Fruit fly (Drosophila melanogaster) whole organism, embryonic: ENCODE results near the gene Rbp1-like.

Experiments used
- Bgb ChIP-seq: fragments of 200-800 bp; sonication (Bioruptor generic); IDR thresholded peaks from 2 replicates; pipeline ENCODE4 v1.3.6; 2022; ENCODE audit warnings: missing biosample characterization, missing genetic modification characterization; ENCODE audit not compliant: partially characterized antibody
- CG10543 ChIP-seq: fragments of 200-800 bp; sonication (Bioruptor generic); optimal IDR thresholded peaks from 3 replicates; lab custom pipeline; 2017; ENCODE audit warnings: missing biosample characterization, mild to moderate bottlenecking, missing genetic modification characterization, moderate library complexity
- CG10565 ChIP-seq: fragments of 200-800 bp; sonication (Bioruptor generic); optimal IDR thresholded peaks from 3 replicates; lab custom pipeline; 2016; ENCODE audit warnings: missing biosample characterization, mild to moderate bottlenecking, missing genetic modification characterization
- CG11398 ChIP-seq: fragments of 200-800 bp; sonication (Bioruptor generic); optimal IDR thresholded peaks from 2 replicates; lab custom pipeline; 2016; ENCODE audit warnings: missing biosample characterization, missing genetic modification characterization
- CG11560 ChIP-seq: fragments of 200-800 bp; sonication (Bioruptor generic); IDR thresholded peaks from 3 replicates; pipeline ENCODE4 v1.3.6; 2022; ENCODE audit warnings: missing biosample characterization, missing genetic modification characterization
- CG11696 ChIP-seq: fragments of 200-800 bp; sonication (Bioruptor generic); IDR thresholded peaks from 2 replicates; pipeline ENCODE4 v1.3.6; 2022; ENCODE audit warnings: missing biosample characterization, missing genetic modification characterization
- CG13424 ChIP-seq: fragments of 200-800 bp; sonication (Bioruptor generic); optimal IDR thresholded peaks from 2 replicates; lab custom pipeline; 2019; ENCODE audit warnings: missing biosample characterization, mild to moderate bottlenecking, missing genetic modification characterization, moderate library complexity
- CG14667 ChIP-seq: fragments of 200-800 bp; sonication (Bioruptor generic); IDR thresholded peaks from 2 replicates; pipeline ENCODE4 v1.3.6; 2022; ENCODE audit warnings: missing biosample characterization, missing genetic modification characterization
- CG1647 ChIP-seq: fragments of 200-800 bp; sonication (Bioruptor generic); optimal IDR thresholded peaks from 3 replicates; lab custom pipeline; 2016; ENCODE audit warnings: missing biosample characterization, missing genetic modification characterization
- CG16813 ChIP-seq: fragments of 200-800 bp; sonication (Bioruptor generic); IDR thresholded peaks from 3 replicates; pipeline ENCODE4 v1.3.6; 2022; ENCODE audit warnings: missing biosample characterization, missing genetic modification characterization; ENCODE audit not compliant: partially characterized antibody
- CG17359 ChIP-seq: fragments of 200-800 bp; sonication (Bioruptor generic); optimal IDR thresholded peaks from 3 replicates; lab custom pipeline; 2018; ENCODE audit warnings: missing biosample characterization, mild to moderate bottlenecking, missing genetic modification characterization, moderate library complexity
- CG3065 ChIP-seq: fragments of 200-800 bp; sonication (Bioruptor generic); optimal IDR thresholded peaks from 2 replicates; lab custom pipeline; 2016; ENCODE audit warnings: missing biosample characterization, missing genetic modification characterization
- CG32772 ChIP-seq: fragments of 200-800 bp; sonication (Bioruptor generic); IDR thresholded peaks from 2 replicates; pipeline ENCODE4 v1.3.6; 2022; ENCODE audit warnings: missing biosample characterization, missing genetic modification characterization
- CG33213 ChIP-seq: fragments of 200-800 bp; sonication (Bioruptor generic); optimal IDR thresholded peaks from 3 replicates; lab custom pipeline; 2016; ENCODE audit warnings: missing biosample characterization, missing genetic modification characterization
- CG34224 ChIP-seq: fragments of 200-800 bp; sonication (Bioruptor generic); IDR thresholded peaks from 3 replicates; pipeline ENCODE4 v1.3.6; 2022; ENCODE audit warnings: missing biosample characterization, missing genetic modification characterization; ENCODE audit not compliant: partially characterized antibody
- CG3726 ChIP-seq: fragments of 200-800 bp; sonication (Bioruptor generic); IDR thresholded peaks from 3 replicates; pipeline ENCODE4, ENCODE4 v1.3.6; 2022; ENCODE audit warnings: missing biosample characterization, missing genetic modification characterization
- CG3847 ChIP-seq: fragments of 200-800 bp; sonication (Bioruptor generic); IDR thresholded peaks from 2 replicates; pipeline ENCODE4 v1.3.6; 2022; ENCODE audit warnings: missing biosample characterization, missing genetic modification characterization
- CG4282 ChIP-seq: fragments of 200-800 bp; sonication (Bioruptor generic); optimal IDR thresholded peaks from 2 replicates; lab custom pipeline; 2016; ENCODE audit warnings: missing biosample characterization, missing genetic modification characterization
- CG4707 ChIP-seq: fragments of 200-800 bp; sonication (Bioruptor generic); optimal IDR thresholded peaks from 2 replicates; lab custom pipeline; 2018; ENCODE audit warnings: missing biosample characterization, mild to moderate bottlenecking, missing genetic modification characterization, moderate library complexity
- CG4730 ChIP-seq: fragments of 200-800 bp; sonication (Bioruptor generic); IDR thresholded peaks from 2 replicates; pipeline ENCODE4 v1.3.6; 2022; ENCODE audit warnings: missing biosample characterization, missing genetic modification characterization
- CG6654 ChIP-seq: fragments of 200-800 bp; sonication (Bioruptor generic); optimal IDR thresholded peaks from 2 replicates; lab custom pipeline; 2017; ENCODE audit warnings: missing biosample characterization, mild to moderate bottlenecking, missing genetic modification characterization
- CG6689 ChIP-seq: fragments of 200-800 bp; sonication (Bioruptor generic); IDR thresholded peaks from 2 replicates; pipeline ENCODE4 v1.3.6; 2022; ENCODE audit warnings: missing biosample characterization, missing genetic modification characterization
- CG7357 ChIP-seq: fragments of 200-800 bp; sonication (Bioruptor generic); IDR thresholded peaks from 3 replicates; pipeline ENCODE4 v1.3.6; 2022; ENCODE audit warnings: missing biosample characterization, missing genetic modification characterization
- CG8388 ChIP-seq: fragments of 200-800 bp; sonication (Bioruptor generic); optimal IDR thresholded peaks from 2 replicates; lab custom pipeline; 2019; ENCODE audit warnings: missing biosample characterization, mild to moderate bottlenecking, missing genetic modification characterization, moderate library complexity
- CkIIα-i1 ChIP-seq: fragments of 200-800 bp; sonication (Bioruptor generic); IDR thresholded peaks from 2 replicates; pipeline ENCODE4 v1.3.6; 2022; ENCODE audit warnings: missing biosample characterization, missing genetic modification characterization
- Dad ChIP-seq: fragments of 200-800 bp; sonication (Bioruptor generic); optimal IDR thresholded peaks from 3 replicates; lab custom pipeline; 2016; ENCODE audit warnings: missing biosample characterization, missing genetic modification characterization
- Dip3 ChIP-seq: fragments of 200-800 bp; sonication (Bioruptor generic); optimal IDR thresholded peaks from 3 replicates; lab custom pipeline; 2016; ENCODE audit warnings: missing biosample characterization, missing genetic modification characterization
- ERR ChIP-seq: fragments of 200-800 bp; sonication (Bioruptor generic); optimal IDR thresholded peaks from 2 replicates; lab custom pipeline; 2016; ENCODE audit warnings: missing biosample characterization, missing genetic modification characterization
- Fer1 ChIP-seq: fragments of 200-800 bp; sonication (Bioruptor generic); optimal IDR thresholded peaks from 2 replicates; lab custom pipeline; 2017; ENCODE audit warnings: missing biosample characterization, mild to moderate bottlenecking, missing genetic modification characterization
- HLH54F ChIP-seq: fragments of 200-800 bp; sonication (Bioruptor generic); optimal IDR thresholded peaks from 3 replicates; lab custom pipeline; 2016; ENCODE audit warnings: missing biosample characterization, missing genetic modification characterization
- Hsf ChIP-seq: fragments of 200-800 bp; sonication (Bioruptor generic); optimal IDR thresholded peaks from 3 replicates; lab custom pipeline; 2016; ENCODE audit warnings: missing biosample characterization, missing genetic modification characterization
- NC2β ChIP-seq: fragments of 200-800 bp; sonication (Bioruptor generic); optimal IDR thresholded peaks from 2 replicates; lab custom pipeline; 2016; ENCODE audit warnings: missing biosample characterization, missing genetic modification characterization
- Optix ChIP-seq: fragments of 200-800 bp; sonication (Bioruptor generic); IDR thresholded peaks from 3 replicates; pipeline ENCODE4 v1.3.6; 2022; ENCODE audit warnings: missing biosample characterization, missing genetic modification characterization
- Scr ChIP-seq: fragments of 200-800 bp; sonication (Bioruptor generic); IDR thresholded peaks from 2 replicates; pipeline ENCODE4 v1.3.6; 2022; ENCODE audit warnings: missing biosample characterization, missing genetic modification characterization; ENCODE audit not compliant: partially characterized antibody
- Sry-δ ChIP-seq: fragments of 200-800 bp; sonication (Bioruptor generic); optimal IDR thresholded peaks from 2 replicates; lab custom pipeline; 2016; ENCODE audit warnings: missing biosample characterization, missing genetic modification characterization
- Taf1 ChIP-seq: fragments of 200-800 bp; sonication (Bioruptor generic); IDR thresholded peaks from 2 replicates; pipeline ENCODE4 v1.3.6; 2022; ENCODE audit warnings: missing biosample characterization, missing genetic modification characterization
- aop ChIP-seq: fragments of 200-800 bp; sonication (Bioruptor generic); IDR thresholded peaks from 2 replicates; pipeline ENCODE4 v1.3.6; 2022; ENCODE audit warnings: missing biosample characterization, missing genetic modification characterization
- dimm ChIP-seq: fragments of 200-800 bp; sonication (Bioruptor generic); IDR thresholded peaks from 2 replicates; pipeline ENCODE4 v1.3.6; 2022; ENCODE audit warnings: missing biosample characterization, missing genetic modification characterization
- eve ChIP-seq, 2 experiments: fragments of >200 bp; optimal IDR thresholded peaks; 2 replicates each; lab custom pipeline; 2017; ENCODE audit warnings: missing biosample characterization in 2 of 2, missing genetic modification characterization in 2 of 2
- fd3F ChIP-seq: fragments of 200-800 bp; sonication (Bioruptor generic); optimal IDR thresholded peaks from 2 replicates; lab custom pipeline; 2018; ENCODE audit warnings: missing biosample characterization, mild to moderate bottlenecking, missing genetic modification characterization, moderate library complexity
- fru ChIP-seq: fragments of >200 bp; optimal IDR thresholded peaks from 2 replicates; lab custom pipeline; 2017
- grau ChIP-seq: fragments of 200-800 bp; optimal IDR thresholded peaks from 3 replicates; lab custom pipeline; 2019; ENCODE audit warnings: missing biosample characterization, mild to moderate bottlenecking, missing genetic modification characterization, moderate library complexity
- gsb ChIP-seq: fragments of 200-800 bp; sonication (Bioruptor generic); IDR thresholded peaks from 2 replicates; pipeline ENCODE4 v1.3.6; 2022; ENCODE audit warnings: missing biosample characterization, missing genetic modification characterization
- hb ChIP-seq: fragments of 200-800 bp; sonication (Bioruptor generic); IDR thresholded peaks from 3 replicates; pipeline ENCODE4 v1.3.6; 2022; ENCODE audit warnings: missing biosample characterization, missing genetic modification characterization; ENCODE audit not compliant: partially characterized antibody
- lab ChIP-seq: fragments of 200-800 bp; sonication (Bioruptor generic); optimal IDR thresholded peaks from 3 replicates; lab custom pipeline; 2017; ENCODE audit warnings: missing biosample characterization, missing genetic modification characterization, mild to moderate bottlenecking, moderate library complexity, missing genetic modification reagents
- luna ChIP-seq: fragments of 200-800 bp; sonication (Bioruptor generic); optimal IDR thresholded peaks from 2 replicates; lab custom pipeline; 2016; ENCODE audit warnings: missing biosample characterization, missing genetic modification characterization
- p53 ChIP-seq: fragments of 200-800 bp; sonication (Bioruptor generic); optimal IDR thresholded peaks from 2 replicates; lab custom pipeline; 2016; ENCODE audit warnings: missing biosample characterization, missing genetic modification characterization
- pb ChIP-seq: fragments of 200-800 bp; sonication (Bioruptor generic); optimal IDR thresholded peaks from 3 replicates; lab custom pipeline; 2016; ENCODE audit warnings: missing biosample characterization, missing genetic modification characterization
- shn ChIP-seq: fragments of 200-800 bp; sonication (Bioruptor generic); optimal IDR thresholded peaks from 3 replicates; lab custom pipeline; 2016; ENCODE audit warnings: missing biosample characterization, missing genetic modification characterization
- sisA ChIP-seq: fragments of 200-800 bp; sonication (Bioruptor generic); IDR thresholded peaks from 2 replicates; pipeline ENCODE4 v1.3.6; 2022; ENCODE audit warnings: missing biosample characterization, missing genetic modification characterization
- sob ChIP-seq: fragments of 200-800 bp; sonication (Bioruptor generic); IDR thresholded peaks from 2 replicates; pipeline ENCODE4 v1.3.6; 2022; ENCODE audit warnings: missing biosample characterization, missing genetic modification characterization
- ttk ChIP-seq: fragments of 200-800 bp; sonication (Bioruptor generic); IDR thresholded peaks from 2 replicates; pipeline ENCODE4 v2.1.2; 2022; ENCODE audit warnings: missing biosample characterization, missing genetic modification characterization
- vvl ChIP-seq: fragments of 200-800 bp; sonication (Bioruptor generic); IDR thresholded peaks from 2 replicates; pipeline ENCODE4 v1.3.6; 2022; ENCODE audit warnings: missing biosample characterization, missing genetic modification characterization
- wor ChIP-seq: fragments of 200-800 bp; sonication (Bioruptor generic); IDR thresholded peaks from 2 replicates; pipeline ENCODE4 v1.3.6; 2022; ENCODE audit warnings: missing biosample characterization, missing genetic modification characterization

Rbp1-like gene

dm6 chrX:13376520-13376919, 8.2 kb downstream of the Rbp1-like start (continued):
- TF ChIP-seq CG6689 (GFP tag; lab: Robert Waterston, UW) (0 out of 2 replicates have a peak, but pooled peaks have one; percentile 10), Scr (GFP tag; lab: Robert Waterston, UW) (no peak), CG3065 (no peak), CG10543 (GFP tag; lab: Kevin White, UChicago) (no peak), CG13424 (tag; lab: Kevin White, UChicago) (no peak), Sry-δ (GFP tag; lab: Kevin White, UChicago) (no peak), wor (GFP tag; lab: Robert Waterston, UW) (no peak), CG10565 (no peak), CG4282 (GFP tag; lab: Kevin White, UChicago) (no peak), vvl (no peak), CG34224 (no peak), NC2β (GFP tag; lab: Kevin White, UChicago) (no peak), eve (GFP tag; optimal IDR thresholded peaks at IDR 0.05; lab: Kevin White, UChicago) (peak in 1 of 2 experiments; percentile 18), aop (GFP tag; lab: Robert Waterston, UW) (no peak), CG4730 (GFP tag; lab: Robert Waterston, UW) (no peak), Hsf (GFP tag; lab: Kevin White, UChicago) (no peak), fru (lab: Kevin White, UChicago) (no peak), ERR (GFP tag; lab: Kevin White, UChicago) (no peak), CkIIα-i1 (GFP tag; lab: Robert Waterston, UW) (no peak), Dad (GFP tag; lab: Kevin White, UChicago) (no peak), CG3726 (GFP tag; lab: Robert Waterston, UW) (no peak), grau (tag; lab: Kevin White, UChicago) (peak; percentile 31), dimm (GFP tag; lab: Robert Waterston, UW) (no peak), CG16813 (GFP tag; lab: Robert Waterston, UW) (no peak), Bgb (GFP tag; lab: Robert Waterston, UW) (no peak), CG3847 (GFP tag; lab: Robert Waterston, UW) (no peak), shn (GFP tag; lab: Kevin White, UChicago) (no peak), luna (GFP tag; lab: Kevin White, UChicago) (no peak), Taf1 (GFP tag; lab: Robert Waterston, UW) (no peak), CG11560 (no peak), CG4707 (GFP tag; lab: Kevin White, UChicago) (no peak), HLH54F (GFP tag; lab: Kevin White, UChicago) (no peak), ttk (GFP tag; lab: Robert Waterston, UW) (no peak), CG14667 (GFP tag; lab: Robert Waterston, UW) (no peak), sisA (GFP tag; lab: Robert Waterston, UW) (no peak), CG6654 (GFP tag; lab: Kevin White, UChicago) (no peak), CG7357 (GFP tag; lab: Robert Waterston, UW) (no peak), CG17359 (tag; lab: Kevin White, UChicago) (no peak), CG32772 (GFP tag; lab: Robert Waterston, UW) (no peak), p53 (GFP tag; lab: Kevin White, UChicago) (no peak), gsb (no peak), CG33213 (no peak), fd3F (GFP tag; lab: Kevin White, UChicago) (no peak), lab (GFP tag; lab: Kevin White, UChicago) (peak; percentile 70), pb (no peak), Fer1 (peak; percentile 29), Dip3 (no peak), CG11398 (GFP tag; lab: Kevin White, UChicago) (no peak), CG8388 (GFP tag; lab: Kevin White, UChicago) (peak; percentile 12), CG11696 (GFP tag; lab: Robert Waterston, UW) (peak; percentile 82), sob (GFP tag; lab: Robert Waterston, UW) (no peak), Optix (GFP tag; lab: Robert Waterston, UW) (no peak), CG1647 (GFP tag; lab: Kevin White, UChicago) (no peak), hb (GFP tag; lab: Robert Waterston, UW) (no peak)
